Fruit fly (Drosophila melanogaster) whole organism, wandering third instar larva: ENCODE data around the gene CanA-14F.
A peak's percentile ranks its signal among the peaks of the same experiment; 100 is the strongest.

Source experiments
- Abd-B ChIP-seq: fragments of >200 bp; optimal IDR thresholded peaks from 2 replicates; lab custom pipeline; 2017; ENCODE audit warnings: missing biosample characterization, missing genetic modification characterization
- CG32264 ChIP-seq: fragments of 200-800 bp; sonication (Bioruptor generic); optimal IDR thresholded peaks from 2 replicates; lab custom pipeline; 2016; ENCODE audit warnings: missing biosample characterization, missing genetic modification characterization
- CG9705 ChIP-seq: fragments of 200-800 bp; sonication (Bioruptor generic); optimal IDR thresholded peaks from 2 replicates; lab custom pipeline; 2018; ENCODE audit warnings: missing biosample characterization, mild to moderate bottlenecking, missing genetic modification characterization
- CrebA ChIP-seq: fragments of 200-800 bp; sonication (Bioruptor generic); optimal IDR thresholded peaks from 2 replicates; lab custom pipeline; 2016; ENCODE audit warnings: missing biosample characterization, mild to moderate bottlenecking, missing genetic modification characterization, borderline replicate concordance
- Dfd ChIP-seq: fragments of >200 bp; optimal IDR thresholded peaks from 2 replicates; lab custom pipeline; 2017; ENCODE audit warnings: missing biosample characterization, missing genetic modification characterization
- Dif ChIP-seq: fragments of 200-275, 200-300 bp; sonication (Bioruptor generic); optimal IDR thresholded peaks from 2 replicates; lab custom pipeline; 2018; ENCODE audit warnings: missing biosample characterization, missing genetic modification characterization; ENCODE audit not compliant: partially characterized antibody
- GATAd ChIP-seq: sonication (Bioruptor generic); optimal IDR thresholded peaks from 2 replicates; lab custom pipeline; 2016; ENCODE audit warnings: missing biosample characterization, missing genetic modification characterization
- HLH106 ChIP-seq: fragments of 200-800 bp; optimal IDR thresholded peaks from 3 replicates; lab custom pipeline; 2019; ENCODE audit warnings: missing biosample characterization, mild to moderate bottlenecking, missing genetic modification characterization, moderate library complexity
- Hnf4 ChIP-seq: fragments of 200-800 bp; sonication (Bioruptor generic); optimal IDR thresholded peaks from 2 replicates; lab custom pipeline; 2016; ENCODE audit warnings: missing biosample characterization, mild to moderate bottlenecking, missing genetic modification characterization
- Hr78 ChIP-seq: fragments of >200 bp; optimal IDR thresholded peaks from 2 replicates; lab custom pipeline; 2017; ENCODE audit warnings: missing biosample characterization, missing genetic modification characterization
- Hr83 ChIP-seq: fragments of 200-300 bp; sonication (Bioruptor generic); optimal IDR thresholded peaks from 2 replicates; lab custom pipeline; 2016; ENCODE audit warnings: missing biosample characterization, mild to moderate bottlenecking, missing genetic modification characterization, moderate library complexity; ENCODE audit not compliant: poor library complexity, severe bottlenecking
- Jra ChIP-seq: sonication (Bioruptor generic); optimal IDR thresholded peaks from 2 replicates; lab custom pipeline; 2016; ENCODE audit warnings: missing biosample characterization, missing genetic modification characterization
- Mio ChIP-seq: sonication (Bioruptor generic); optimal IDR thresholded peaks from 2 replicates; lab custom pipeline; 2016; ENCODE audit warnings: missing biosample characterization, missing genetic modification characterization
- Myc ChIP-seq: fragments of >200 bp; optimal IDR thresholded peaks from 2 replicates; lab custom pipeline; 2017
- N ChIP-seq: fragments of >200 bp; optimal IDR thresholded peaks from 2 replicates; lab custom pipeline; 2018; ENCODE audit warnings: missing biosample characterization, missing external identifiers, missing genetic modification characterization
- OdsH ChIP-seq: fragments of 200-800 bp; sonication (Bioruptor generic); optimal IDR thresholded peaks from 2 replicates; lab custom pipeline; 2016; ENCODE audit warnings: missing biosample characterization, mild to moderate bottlenecking, missing genetic modification characterization
- Rel ChIP-seq, 2 experiments: fragments of 200-800 bp; sonication (Bioruptor generic) in 1 of 2; optimal IDR thresholded peaks; 2 replicates in 1 of 2; 3 replicates in 1 of 2; lab custom pipeline; 2016 to 2019; ENCODE audit warnings: mild to moderate bottlenecking in 2 of 2, missing biosample characterization in 2 of 2, missing genetic modification characterization in 2 of 2, moderate library complexity in 1 of 2
- Vsx2 ChIP-seq: fragments of 200-300, 225-300 bp; sonication (Bioruptor generic); optimal IDR thresholded peaks from 2 replicates; lab custom pipeline; 2018; ENCODE audit warnings: missing biosample characterization, missing genetic modification characterization; ENCODE audit not compliant: partially characterized antibody
- br ChIP-seq: fragments of 200-800 bp; sonication (Bioruptor generic); optimal IDR thresholded peaks from 2 replicates; lab custom pipeline; 2016; ENCODE audit warnings: missing biosample characterization, missing genetic modification characterization
- brk ChIP-seq: fragments of 200-800 bp; sonication (Bioruptor generic); optimal IDR thresholded peaks from 2 replicates; lab custom pipeline; 2016; ENCODE audit warnings: missing biosample characterization, mild to moderate bottlenecking, missing genetic modification characterization
- dl ChIP-seq, 2 experiments: fragments of 175-275, 200-275 bp in 1 of 2; fragments of 200-275 bp in 1 of 2; sonication (Bioruptor generic); optimal IDR thresholded peaks; lab custom pipeline; 2018; ENCODE audit warnings: mild to moderate bottlenecking in 2 of 2, missing biosample characterization in 2 of 2, missing genetic modification characterization in 2 of 2, moderate library complexity in 2 of 2; ENCODE audit not compliant: partially characterized antibody in 2 of 2, insufficient read depth in 1 of 2
- dmrt93B ChIP-seq: fragments of 200-800 bp; sonication (Bioruptor generic); optimal IDR thresholded peaks from 2 replicates; lab custom pipeline; 2018; ENCODE audit warnings: missing biosample characterization, mild to moderate bottlenecking, missing genetic modification characterization
- dsf ChIP-seq: sonication (Bioruptor generic); optimal IDR thresholded peaks from 2 replicates; lab custom pipeline; 2016; ENCODE audit warnings: missing biosample characterization, missing genetic modification characterization, borderline replicate concordance
- ey ChIP-seq: fragments of 200-800 bp; sonication (Bioruptor generic); optimal IDR thresholded peaks from 2 replicates; lab custom pipeline; 2016; ENCODE audit warnings: missing biosample characterization, missing genetic modification characterization
- foxo ChIP-seq, 2 experiments: fragments of 200-800 bp; sonication (Bioruptor generic); optimal IDR thresholded peaks; 2 replicates in 1 of 2; 3 replicates in 1 of 2; lab custom pipeline; 2016 to 2017; ENCODE audit warnings: missing biosample characterization in 2 of 2, missing genetic modification characterization in 2 of 2
- fru ChIP-seq: fragments of 200-800 bp; sonication (Bioruptor generic); optimal IDR thresholded peaks from 3 replicates; lab custom pipeline; 2016; ENCODE audit warnings: missing biosample characterization, mild to moderate bottlenecking, missing genetic modification characterization
- h ChIP-seq: fragments of 200-800 bp; sonication (Bioruptor generic); optimal IDR thresholded peaks from 3 replicates; lab custom pipeline; 2016; ENCODE audit warnings: missing biosample characterization, mild to moderate bottlenecking, missing genetic modification characterization
- lola ChIP-seq: fragments of >200 bp; optimal IDR thresholded peaks from 2 replicates; lab custom pipeline; 2017; ENCODE audit warnings: missing biosample characterization, missing genetic modification characterization
- pan ChIP-seq: fragments of >200 bp; optimal IDR thresholded peaks from 2 replicates; lab custom pipeline; 2017
- psq ChIP-seq: fragments of 200-800 bp; sonication (Bioruptor generic); optimal IDR thresholded peaks from 3 replicates; lab custom pipeline; 2017; ENCODE audit warnings: missing biosample characterization, mild to moderate bottlenecking, missing genetic modification characterization, moderate library complexity
- rgr ChIP-seq: fragments of 200-800 bp; sonication (Bioruptor generic); optimal IDR thresholded peaks from 3 replicates; lab custom pipeline; 2016; ENCODE audit warnings: missing biosample characterization, mild to moderate bottlenecking, missing genetic modification characterization
- sage ChIP-seq: fragments of 200-800 bp; sonication (Bioruptor generic); optimal IDR thresholded peaks from 2 replicates; lab custom pipeline; 2016; ENCODE audit warnings: missing biosample characterization, mild to moderate bottlenecking, missing genetic modification characterization
- sv ChIP-seq: fragments of 200-800 bp; sonication (Bioruptor generic); optimal IDR thresholded peaks from 3 replicates; lab custom pipeline; 2016; ENCODE audit warnings: missing biosample characterization, missing genetic modification characterization
- tai ChIP-seq: sonication (Bioruptor generic); optimal IDR thresholded peaks from 2 replicates; lab custom pipeline; 2016; ENCODE audit warnings: missing biosample characterization, missing genetic modification characterization
- usp ChIP-seq: fragments of >200 bp; optimal IDR thresholded peaks from 2 replicates; lab custom pipeline; 2017; ENCODE audit warnings: missing biosample characterization, missing genetic modification characterization
- woc ChIP-seq: sonication (Bioruptor generic); optimal IDR thresholded peaks from 2 replicates; lab custom pipeline; 2016; ENCODE audit warnings: missing biosample characterization, mild to moderate bottlenecking, missing genetic modification characterization

CanA-14F gene

dm6 chrX:16559514-16560510, 27.2 kb downstream of the CanA-14F start, which contains the start of gene Pp2B-14D (continued):
- no peak for TF ChIP-seq psq (GFP tag; lab: Kevin White, UChicago)
- TF ChIP-seq Hnf4 (GFP tag; lab: Kevin White, UChicago), result no peak
- no peak for TF ChIP-seq CG32264 (GFP tag; lab: Kevin White, UChicago)
- TF ChIP-seq, all 38 proteins: peak for 10

DNA sequence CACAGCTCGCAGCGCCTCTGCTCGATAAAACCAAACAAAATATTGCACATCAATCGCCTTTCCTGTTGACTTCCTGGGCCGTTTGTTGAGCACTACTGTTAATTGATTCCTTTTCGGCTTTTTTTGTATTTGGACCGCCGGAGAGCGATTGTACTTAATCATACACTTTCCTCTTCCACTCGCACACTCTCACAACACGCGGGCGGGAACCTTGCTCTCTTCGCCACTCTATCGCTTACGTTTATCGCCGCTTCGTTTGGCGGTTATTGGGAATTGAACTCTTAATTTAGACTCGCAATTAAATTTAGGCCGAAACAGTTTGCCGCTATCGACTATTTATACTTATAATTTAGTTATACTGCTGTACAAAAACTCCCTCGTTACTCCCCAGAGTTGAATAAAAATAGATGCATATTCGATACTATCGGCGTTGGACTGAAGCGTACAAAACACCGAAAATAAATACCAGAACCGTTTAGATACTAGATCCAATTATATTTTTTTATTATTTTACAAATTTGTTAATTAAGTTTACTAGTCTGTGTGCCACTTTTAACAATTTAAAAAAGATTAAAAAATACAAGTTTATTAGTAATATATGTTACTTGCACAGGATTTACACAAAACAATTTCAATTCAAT, 33.3 kb downstream of the CanA-14F start, which contains the start of gene Arp2:
TSS of gene Arp2 (minus strand) at position 427 of the 641 bp plus-strand sequence.
- no peak for TF ChIP-seq HLH106 (tag; lab: Kevin White, UChicago)
- no peak for TF ChIP-seq tai (GFP tag; lab: Kevin White, UChicago)
- no peak for TF ChIP-seq Rel (GFP tag; optimal IDR thresholded peaks at IDR 0.05; lab: Kevin White, UChicago)
- peak; percentile 51 for TF ChIP-seq Rel (tag; optimal IDR thresholded peaks at IDR 0.05; lab: Kevin White, UChicago)

DNA sequence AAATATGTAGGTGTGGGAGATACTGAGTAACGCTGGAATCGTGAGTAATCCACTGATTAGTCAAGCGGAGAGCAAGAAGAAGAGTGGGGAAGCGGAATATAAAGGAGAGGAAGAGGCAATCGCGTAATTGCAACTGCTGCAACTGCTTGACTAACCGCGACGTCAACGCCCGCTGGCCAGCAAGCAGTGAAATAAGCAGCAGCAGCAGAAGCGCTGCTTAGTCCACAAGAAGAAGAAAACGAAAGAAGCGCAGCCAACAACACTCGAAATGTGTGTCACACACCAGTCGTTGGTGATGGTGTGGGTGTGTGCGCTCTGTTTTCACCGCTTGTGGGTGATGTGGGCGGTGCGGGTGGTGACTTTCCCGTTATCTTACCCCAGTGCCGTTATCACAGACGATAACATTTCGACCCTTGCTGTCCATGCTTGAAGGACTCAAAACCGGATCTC, 34.0 kb downstream of the CanA-14F start:
- TF ChIP-seq Abd-B (GFP tag; lab: Kevin White, UChicago) (peak; percentile 15), Jra (GFP tag; lab: Kevin White, UChicago) (peak; percentile 78), N (GFP tag; lab: Kevin White, UChicago) (peak; percentile 59), Rel (GFP tag; optimal IDR thresholded peaks at IDR 0.05; lab: Kevin White, UChicago) (no peak), Rel (tag; optimal IDR thresholded peaks at IDR 0.05; lab: Kevin White, UChicago) (peak; percentile 28), Hr78 (GFP tag; lab: Kevin White, UChicago) (no peak), Dif (GFP tag; lab: Kevin White, UChicago) (no peak), HLH106 (tag; lab: Kevin White, UChicago) (no peak), Myc (lab: Kevin White, UChicago) (no peak), Hr83 (GFP tag; lab: Kevin White, UChicago) (no peak), psq (GFP tag; lab: Kevin White, UChicago) (peak; percentile 83)

DNA sequence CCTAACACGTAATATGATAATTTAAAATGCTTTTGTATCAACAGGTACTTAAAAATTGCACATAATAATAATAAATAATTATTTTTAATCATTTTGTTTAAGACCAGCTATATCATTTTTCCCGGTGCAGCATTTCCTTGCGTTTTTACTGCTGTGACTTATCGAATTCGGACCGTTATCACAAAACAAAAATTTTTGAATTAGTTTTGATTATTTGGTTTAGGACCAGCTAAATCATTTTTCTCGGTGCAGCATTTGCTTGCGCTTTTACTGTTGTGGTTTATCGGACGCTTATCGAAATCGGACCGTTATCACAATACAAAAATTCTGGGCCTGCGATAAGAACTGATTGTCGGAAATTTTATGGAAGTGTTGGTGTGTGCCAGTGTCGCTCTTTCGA, 34.4 kb downstream of the CanA-14F start:
- TF ChIP-seq brk (GFP tag; lab: Kevin White, UChicago), result peak; percentile 56
- TF ChIP-seq pan (lab: Kevin White, UChicago), result no peak
- no peak for TF ChIP-seq psq (GFP tag; lab: Kevin White, UChicago)
- TF ChIP-seq CG9705 (GFP tag; lab: Kevin White, UChicago), result peak; percentile 30
- TF ChIP-seq Abd-B (GFP tag; lab: Kevin White, UChicago), result no peak
- TF ChIP-seq tai (GFP tag; lab: Kevin White, UChicago), result peak; percentile 49
- no peak for TF ChIP-seq Myc (lab: Kevin White, UChicago)
- no peak for TF ChIP-seq dmrt93B (GFP tag; lab: Kevin White, UChicago)
- no peak for TF ChIP-seq Vsx2 (GFP tag; lab: Kevin White, UChicago)
- peak; percentile 12 for TF ChIP-seq Rel (GFP tag; optimal IDR thresholded peaks at IDR 0.05; lab: Kevin White, UChicago)
- TF ChIP-seq Rel (tag; optimal IDR thresholded peaks at IDR 0.05; lab: Kevin White, UChicago), result no peak
- peak; percentile 36 for TF ChIP-seq Hr83 (GFP tag; lab: Kevin White, UChicago)
- TF ChIP-seq lola, result no peak
- no peak for TF ChIP-seq usp (GFP tag; lab: Kevin White, UChicago)
- no peak for TF ChIP-seq CrebA (GFP tag; lab: Kevin White, UChicago)
- TF ChIP-seq GATAd (GFP tag; lab: Kevin White, UChicago), result peak; percentile 79
- TF ChIP-seq foxo (GFP tag; optimal IDR thresholded peaks at IDR 0.05; lab: Kevin White, UChicago), result peak; percentile 0 to 82
- TF ChIP-seq sage (GFP tag; lab: Kevin White, UChicago), result peak; percentile 77
- no peak for TF ChIP-seq Jra (GFP tag; lab: Kevin White, UChicago)
- TF ChIP-seq Hnf4 (GFP tag; lab: Kevin White, UChicago), result peak; percentile 70
- TF ChIP-seq h, result peak; percentile 72
- TF ChIP-seq sv (GFP tag; lab: Kevin White, UChicago), result peak; percentile 78
- TF ChIP-seq HLH106 (tag; lab: Kevin White, UChicago), result peak; percentile 75
- TF ChIP-seq dl (GFP tag; optimal IDR thresholded peaks at IDR 0.05; lab: Kevin White, UChicago; ENCODE audit: insufficient read depth in 1 of 2, partially characterized antibody in 2 of 2), result no peak
- peak; percentile 43 for TF ChIP-seq woc (GFP tag; lab: Kevin White, UChicago)
- TF ChIP-seq N (GFP tag; lab: Kevin White, UChicago), result no peak
- no peak for TF ChIP-seq Mio (GFP tag; lab: Kevin White, UChicago)
- no peak for TF ChIP-seq dsf
- TF ChIP-seq Hr78 (GFP tag; lab: Kevin White, UChicago), result no peak
- TF ChIP-seq br (GFP tag; lab: Kevin White, UChicago), result peak; percentile 72
- TF ChIP-seq ey (GFP tag; lab: Kevin White, UChicago), result peak; percentile 68
- no peak for TF ChIP-seq Dif (GFP tag; lab: Kevin White, UChicago)
- TF ChIP-seq rgr, result peak; percentile 83
- no peak for TF ChIP-seq Dfd (GFP tag; lab: Kevin White, UChicago)
- peak; percentile 4 for TF ChIP-seq CG32264 (GFP tag; lab: Kevin White, UChicago)
- peak; percentile 67 for TF ChIP-seq OdsH (GFP tag; lab: Kevin White, UChicago)
- TF ChIP-seq fru (GFP tag; lab: Kevin White, UChicago), result peak; percentile 61
